Fruit fly (Drosophila melanogaster) S2 (cell line): ENCODE data around the gene CG31075.

Source experiments
- CG8478 ChIP-seq: fragments of >200 bp; optimal IDR thresholded peaks from 2 replicates; lab custom pipeline; 2018
- CTCF ChIP-seq, 2 experiments: fragments of >200 bp; optimal IDR thresholded peaks; 2 replicates each; lab custom pipeline; 2018

Gene CG31075

dm6 chr3R:26957132-26957531, 31.2 kb downstream of the CG31075 start:
- no peak for TF ChIP-seq CTCF (optimal IDR thresholded peaks at IDR 0.05; lab: Kevin White, UChicago)
- TF ChIP-seq CG8478 (lab: Kevin White, UChicago), result no peak

dm6 chr3R:26956376-26957062, 31.8 kb downstream of the CG31075 start:
- TF ChIP-seq CTCF (optimal IDR thresholded peaks at IDR 0.05; lab: Kevin White, UChicago) (peak; percentile 82 to 83), CG8478 (lab: Kevin White, UChicago) (no peak)

- TF ChIP-seq CTCF (optimal IDR thresholded peaks at IDR 0.05; lab: Kevin White, UChicago) (no peak), CG8478 (lab: Kevin White, UChicago) (no peak)
Observed at dm6 chr3R:26955527-26955926, 32.8 kb downstream of the CG31075 start.

- TF ChIP-seq CTCF (optimal IDR thresholded peaks at IDR 0.05; lab: Kevin White, UChicago) (no peak), CG8478 (lab: Kevin White, UChicago) (no peak)
Observed at dm6 chr3R:26954020-26954672, 34.2 kb downstream of the CG31075 start.

- TF ChIP-seq CG8478 (lab: Kevin White, UChicago), result no peak
- TF ChIP-seq CTCF (optimal IDR thresholded peaks at IDR 0.05; lab: Kevin White, UChicago), result no peak
Observed at dm6 chr3R:26953478-26953874, 34.8 kb downstream of the CG31075 start.

- no peak for TF ChIP-seq CG8478 (lab: Kevin White, UChicago)
- TF ChIP-seq CTCF (optimal IDR thresholded peaks at IDR 0.05; lab: Kevin White, UChicago), result no peak
Observed at dm6 chr3R:26952857-26953477, 35.4 kb downstream of the CG31075 start.

dm6 chr3R:26952200-26952856, 36.0 kb downstream of the CG31075 start:
- TF ChIP-seq CG8478 (lab: Kevin White, UChicago), result no peak
- no peak for TF ChIP-seq CTCF (optimal IDR thresholded peaks at IDR 0.05; lab: Kevin White, UChicago)

- TF ChIP-seq CG8478 (lab: Kevin White, UChicago), result no peak
- no peak for TF ChIP-seq CTCF (optimal IDR thresholded peaks at IDR 0.05; lab: Kevin White, UChicago)
Observed at dm6 chr3R:26947296-26947880, 40.9 kb downstream of the CG31075 start, which contains the start of gene Spag1. Gene Spag1, plus strand, starts transcription at chr3R:26947830.

- TF ChIP-seq CTCF (optimal IDR thresholded peaks at IDR 0.05; lab: Kevin White, UChicago) (peak in 1 of 2 experiments; percentile 3), CG8478 (lab: Kevin White, UChicago) (no peak)
Observed at dm6 chr3R:26945233-26945632, 43.1 kb downstream of the CG31075 start, which contains the start of gene CG14252. Gene CG14252, plus strand, starts transcription at chr3R:26945534.

dm6 chr3R:26937423-26937822, 50.9 kb downstream of the CG31075 start:
- no peak for TF ChIP-seq CG8478 (lab: Kevin White, UChicago)
- no peak for TF ChIP-seq CTCF (optimal IDR thresholded peaks at IDR 0.05; lab: Kevin White, UChicago)

dm6 chr3R:26936501-26936900, 51.8 kb downstream of the CG31075 start:
- TF ChIP-seq CG8478 (lab: Kevin White, UChicago), result no peak
- TF ChIP-seq CTCF (optimal IDR thresholded peaks at IDR 0.05; lab: Kevin White, UChicago), result no peak
